Worm (Caenorhabditis elegans) whole organism, L1 larva: Measurements from ENCODE around the gene C16C8.19.
"Not testable (repeated sequence)": the region's sequence is repeated elsewhere in the genome, so short reads cannot be mapped to it uniquely, and the experiment has no call there.

Experiments used
- C04F5.9 ChIP-seq: sonication (generic microtip); optimal IDR thresholded peaks from 2 replicates; lab custom pipeline; 2016; ENCODE audit warnings: missing genetic modification characterization, missing compliant biosample characterization
- C34B4.2 ChIP-seq: sonication (generic microtip); optimal IDR thresholded peaks from 2 replicates; lab custom pipeline; 2017; ENCODE audit warnings: mild to moderate bottlenecking, missing genetic modification characterization, missing compliant biosample characterization
- aha-1 ChIP-seq: fragments of 150-350 bp; optimal IDR thresholded peaks from 2 replicates; lab custom pipeline; 2014; ENCODE audit warnings: missing biosample characterization, missing genetic modification characterization
- alr-1 ChIP-seq: fragments of 200-800 bp; sonication (Bioruptor generic); optimal IDR thresholded peaks from 2 replicates; lab custom pipeline; 2018; ENCODE audit warnings: borderline replicate concordance, mild to moderate bottlenecking, missing genetic modification characterization, missing compliant biosample characterization
- ceh-63 ChIP-seq: fragments of 200-800 bp; sonication (Bioruptor generic); optimal IDR thresholded peaks from 2 replicates; lab custom pipeline; 2018; ENCODE audit warnings: mild to moderate bottlenecking, missing genetic modification characterization, missing compliant biosample characterization
- ceh-8 ChIP-seq: fragments of 200-800 bp; sonication (Bioruptor generic); optimal IDR thresholded peaks from 2 replicates; lab custom pipeline; 2018; ENCODE audit warnings: mild to moderate bottlenecking, missing genetic modification characterization, moderate library complexity, missing compliant biosample characterization
- ceh-88 ChIP-seq: fragments of 200-800 bp; sonication (Bioruptor generic); IDR thresholded peaks from 2 replicates; pipeline ENCODE4 v1.3.6; 2022; ENCODE audit warnings: missing genetic modification characterization, missing compliant biosample characterization
- ceh-90 ChIP-seq: sonication (generic microtip); optimal IDR thresholded peaks from 2 replicates; lab custom pipeline; 2016; ENCODE audit warnings: missing genetic modification characterization, missing compliant biosample characterization
- dsc-1 ChIP-seq: sonication (generic microtip); optimal IDR thresholded peaks from 2 replicates; lab custom pipeline; 2016; ENCODE audit warnings: mild to moderate bottlenecking, missing genetic modification characterization, missing compliant biosample characterization
- efl-1 ChIP-seq, 4 experiments: fragments of 150-350 bp; optimal IDR thresholded peaks in 3 of 4; peaks in 1 of 4; 1 replicate in 1 of 4; 2 replicates in 3 of 4; lab custom pipeline; 2014; ENCODE audit warnings: missing biosample characterization in 2 of 4, missing genetic modification characterization in 2 of 4, missing genetic modification reagents in 2 of 4
- fkh-10 ChIP-seq: sonication (generic microtip); optimal IDR thresholded peaks from 2 replicates; lab custom pipeline; 2017; ENCODE audit warnings: missing biosample characterization, missing genetic modification reagents, missing genetic modification characterization
- fkh-8 ChIP-seq: sonication (generic microtip); optimal IDR thresholded peaks from 2 replicates; lab custom pipeline; 2016; ENCODE audit warnings: mild to moderate bottlenecking, missing genetic modification characterization, missing compliant biosample characterization
- fos-1 ChIP-seq: fragments of 150-350 bp; optimal IDR thresholded peaks from 2 replicates; lab custom pipeline; 2014; ENCODE audit warnings: missing biosample characterization, missing genetic modification characterization
- grh-1 ChIP-seq: fragments of 200-800 bp; sonication (Bioruptor generic); IDR thresholded peaks from 2 replicates; pipeline ENCODE4 v1.3.6; 2022; ENCODE audit warnings: missing genetic modification reagents, missing genetic modification characterization, missing compliant biosample characterization
- hlh-17 ChIP-seq: fragments of 200-800 bp; sonication (Bioruptor generic); optimal IDR thresholded peaks from 2 replicates; lab custom pipeline; 2018; ENCODE audit warnings: missing genetic modification characterization, mild to moderate bottlenecking, missing compliant biosample characterization, moderate library complexity, borderline replicate concordance
- isw-1 ChIP-seq: fragments of 200-800 bp; sonication (Bioruptor generic); IDR thresholded peaks from 2 replicates; pipeline ENCODE4 v1.3.6; 2022; ENCODE audit warnings: missing genetic modification characterization, missing compliant biosample characterization
- lin-35 ChIP-seq, 2 experiments: fragments of 150-350 bp; optimal IDR thresholded peaks; 2 replicates each; lab custom pipeline; 2014; ENCODE audit warnings: missing biosample characterization in 2 of 2, missing genetic modification characterization in 2 of 2, missing genetic modification reagents in 2 of 2
- lsy-2 ChIP-seq, 2 experiments: fragments of 150-350 bp; optimal IDR thresholded peaks; 2 replicates each; lab custom pipeline; 2014; ENCODE audit warnings: missing biosample characterization in 2 of 2, missing genetic modification characterization in 2 of 2
- mab-9 ChIP-seq: fragments of 200-800 bp; sonication (Bioruptor generic); IDR thresholded peaks from 2 replicates; pipeline ENCODE4 v1.3.6; 2022; ENCODE audit warnings: missing genetic modification reagents, missing genetic modification characterization, missing compliant biosample characterization
- mdl-1 ChIP-seq, 2 experiments: fragments of 150-350 bp; optimal IDR thresholded peaks; 2 replicates each; lab custom pipeline; 2014 to 2017; ENCODE audit warnings: missing biosample characterization in 2 of 2, missing genetic modification characterization in 2 of 2, inconsistent platforms in 1 of 2
- mef-2 ChIP-seq: fragments of 150-350 bp; optimal IDR thresholded peaks from 2 replicates; lab custom pipeline; 2014; ENCODE audit warnings: missing biosample characterization, missing genetic modification characterization
- nhr-11 ChIP-seq: fragments of 150-350 bp; optimal IDR thresholded peaks from 2 replicates; lab custom pipeline; 2014; ENCODE audit warnings: missing biosample characterization, missing genetic modification characterization
- nhr-12 ChIP-seq: sonication (generic microtip); optimal IDR thresholded peaks from 2 replicates; lab custom pipeline; 2017; ENCODE audit warnings: missing biosample characterization, missing genetic modification characterization
- nhr-20 ChIP-seq: sonication (generic microtip); optimal IDR thresholded peaks from 2 replicates; lab custom pipeline; 2016; ENCODE audit warnings: mild to moderate bottlenecking, missing genetic modification characterization, missing compliant biosample characterization
- nhr-47 ChIP-seq: sonication (generic microtip); optimal IDR thresholded peaks from 2 replicates; lab custom pipeline; 2016; ENCODE audit warnings: mild to moderate bottlenecking, missing genetic modification characterization, moderate library complexity, missing compliant biosample characterization
- nhr-77 ChIP-seq: fragments of 150-350 bp; optimal IDR thresholded peaks from 2 replicates; lab custom pipeline; 2014; ENCODE audit warnings: missing biosample characterization, missing genetic modification characterization
- nhr-84 ChIP-seq: sonication (generic microtip); optimal IDR thresholded peaks from 2 replicates; lab custom pipeline; 2017; ENCODE audit warnings: missing biosample characterization, missing genetic modification characterization
- nhr-85 ChIP-seq: sonication (generic microtip); peaks from one replicate; lab custom pipeline; 2016; ENCODE audit warnings: missing genetic modification characterization, inconsistent platforms, missing compliant biosample characterization
- nhr-90 ChIP-seq: sonication (generic microtip); optimal IDR thresholded peaks from 2 replicates; lab custom pipeline; 2016; ENCODE audit warnings: mild to moderate bottlenecking, missing genetic modification characterization, missing compliant biosample characterization; ENCODE audit not compliant: poor library complexity
- pag-3 ChIP-seq: sonication (generic microtip); optimal IDR thresholded peaks from 2 replicates; lab custom pipeline; 2017; ENCODE audit warnings: missing genetic modification characterization, mild to moderate bottlenecking, missing compliant biosample characterization, antibody characterized with exemption, borderline replicate concordance; ENCODE audit not compliant: insufficient read depth
- pqm-1 ChIP-seq: sonication (generic microtip); optimal IDR thresholded peaks from 3 replicates; lab custom pipeline; 2017; ENCODE audit warnings: missing biosample characterization, missing genetic modification characterization
- rnt-1 ChIP-seq: sonication (generic microtip); optimal IDR thresholded peaks from 2 replicates; lab custom pipeline; 2016; ENCODE audit warnings: mild to moderate bottlenecking, missing genetic modification characterization, moderate library complexity, missing compliant biosample characterization
- skn-1 ChIP-seq: fragments of 150-350 bp; optimal IDR thresholded peaks from 2 replicates; lab custom pipeline; 2014; ENCODE audit warnings: missing biosample characterization, missing genetic modification characterization
- snu-23 ChIP-seq: sonication (generic microtip); optimal IDR thresholded peaks from 2 replicates; lab custom pipeline; 2016; ENCODE audit warnings: missing genetic modification characterization, missing compliant biosample characterization
- unc-30 ChIP-seq: sonication (generic microtip); optimal IDR thresholded peaks from 2 replicates; lab custom pipeline; 2017; ENCODE audit warnings: missing biosample characterization, missing genetic modification characterization
- unc-62 ChIP-seq: fragments of 150-350 bp; optimal IDR thresholded peaks from 2 replicates; lab custom pipeline; 2014; ENCODE audit warnings: missing biosample characterization, missing genetic modification reagents, missing genetic modification characterization
- unc-98 ChIP-seq: fragments of 200-800 bp; sonication (Bioruptor generic); IDR thresholded peaks from 2 replicates; pipeline ENCODE4 v1.3.6; 2022; ENCODE audit warnings: missing genetic modification characterization, missing compliant biosample characterization
- xbp-1 ChIP-seq: sonication (generic microtip); optimal IDR thresholded peaks from 2 replicates; lab custom pipeline; 2016; ENCODE audit warnings: missing genetic modification characterization, missing compliant biosample characterization
- zag-1 ChIP-seq: fragments of 150-350 bp; optimal IDR thresholded peaks from 2 replicates; lab custom pipeline; 2014; ENCODE audit warnings: missing biosample characterization, missing genetic modification characterization
- ztf-11 ChIP-seq, 2 experiments: sonication (generic microtip); optimal IDR thresholded peaks; 2 replicates each; lab custom pipeline; 2016 to 2017; ENCODE audit warnings: missing genetic modification characterization in 2 of 2, missing biosample characterization in 1 of 2, missing compliant biosample characterization in 1 of 2

C16C8.19 gene

DNA sequence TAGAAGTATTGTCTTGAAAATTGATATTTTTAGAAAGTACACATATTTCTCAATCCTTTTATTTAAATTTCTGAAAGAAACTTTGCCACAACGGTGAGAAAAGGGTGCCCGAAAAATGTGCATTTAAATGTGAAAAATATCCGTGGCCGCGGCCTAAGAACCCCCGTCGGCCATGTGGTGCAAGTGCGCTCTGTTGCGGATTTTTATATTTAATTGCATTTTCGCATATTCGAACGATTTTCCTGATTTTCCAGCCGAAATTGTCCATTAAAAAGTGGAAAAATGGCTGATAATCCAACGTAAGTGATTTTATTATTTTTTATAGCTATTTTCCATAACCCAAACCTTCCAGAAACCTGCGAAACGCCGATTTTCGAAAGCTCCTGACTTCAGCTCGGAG is 23.9 kb downstream of the C16C8.19 start, which contains the start of gene smu-2 (continued):
- TF ChIP-seq nhr-47 (tag; lab: Kevin White, UChicago) (no peak), ceh-88 (GFP tag; lab: Robert Waterston, UW) (no peak)

DNA sequence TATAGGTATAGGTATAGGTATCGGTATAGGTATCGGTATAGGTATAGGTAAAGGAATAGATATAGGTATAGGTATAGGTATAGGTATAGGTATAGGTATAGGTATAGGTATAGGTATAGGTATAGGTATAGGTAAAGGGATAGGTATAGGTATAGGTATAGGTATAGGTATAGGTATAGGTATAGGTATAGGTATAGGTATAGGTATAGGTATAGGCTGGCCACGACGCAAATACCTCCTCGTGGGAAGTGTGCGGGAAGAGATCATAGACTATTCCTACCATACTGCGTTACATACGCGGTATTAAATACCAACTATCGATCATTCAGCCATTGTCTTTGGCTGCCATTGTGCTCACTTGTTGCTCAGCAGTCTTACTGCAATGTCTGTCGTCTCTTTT is 32.5 kb downstream of the C16C8.19 start, which contains the start of gene fbxb-112:
Gene fbxb-112 (plus strand): TSS at position 301 of the 400 bp plus-strand sequence.
- not testable (repeated sequence) for TF ChIP-seq ztf-11 (tag; optimal IDR thresholded peaks at IDR 0.05; lab: Kevin White, UChicago); nhr-11 (tag; lab: Kevin White, UChicago); skn-1 (tag; lab: Kevin White, UChicago)

DNA sequence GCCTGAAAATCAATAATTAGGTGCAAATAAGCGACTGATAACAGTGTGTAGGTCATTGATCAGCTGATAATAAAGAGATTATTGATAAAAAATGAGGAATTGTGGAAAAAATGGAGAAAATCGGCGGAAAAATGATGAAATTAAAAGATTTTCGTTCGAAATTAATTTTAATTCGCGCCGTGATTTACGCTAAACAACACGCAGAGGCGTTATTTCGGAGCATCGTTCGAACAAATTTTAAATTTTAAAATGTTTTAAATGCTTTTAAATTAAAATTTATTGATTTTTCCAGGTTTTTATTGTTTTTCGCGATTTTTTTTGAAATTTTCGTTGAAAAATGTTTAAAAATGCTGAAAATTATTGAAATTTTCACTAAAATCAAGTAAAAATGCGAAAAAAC is 41.1 kb downstream of the C16C8.19 start, which contains the start of gene Y49F6B.9:
Gene Y49F6B.9 (minus strand): TSS at position 2 of the 400 bp plus-strand sequence.
- no peak for TF ChIP-seq fos-1 (tag; lab: Kevin White, UChicago)
- peak in 1 of 2 experiments; percentile 9 for TF ChIP-seq lin-35 (GFP tag; optimal IDR thresholded peaks at IDR 0.05; lab: Kevin White, UChicago)
- TF ChIP-seq dsc-1 (tag; lab: Kevin White, UChicago): no peak
- peak in 1 of 2 experiments; percentile 92 for TF ChIP-seq efl-1 (optimal IDR thresholded peaks at IDR 0.05; lab: Kevin White, UChicago)
- TF ChIP-seq efl-1 (GFP tag; optimal IDR thresholded peaks at IDR 0.05 in 1 of 2; lab: Kevin White, UChicago): no peak

- TF ChIP-seq ceh-8 (GFP tag; lab: Kevin White, UChicago) (no peak), nhr-85 (tag; lab: Kevin White, UChicago) (peak; percentile 19)
These were observed 42.1 kb downstream of the C16C8.19 start for ce11 chrII:3500373-3500772.

DNA sequence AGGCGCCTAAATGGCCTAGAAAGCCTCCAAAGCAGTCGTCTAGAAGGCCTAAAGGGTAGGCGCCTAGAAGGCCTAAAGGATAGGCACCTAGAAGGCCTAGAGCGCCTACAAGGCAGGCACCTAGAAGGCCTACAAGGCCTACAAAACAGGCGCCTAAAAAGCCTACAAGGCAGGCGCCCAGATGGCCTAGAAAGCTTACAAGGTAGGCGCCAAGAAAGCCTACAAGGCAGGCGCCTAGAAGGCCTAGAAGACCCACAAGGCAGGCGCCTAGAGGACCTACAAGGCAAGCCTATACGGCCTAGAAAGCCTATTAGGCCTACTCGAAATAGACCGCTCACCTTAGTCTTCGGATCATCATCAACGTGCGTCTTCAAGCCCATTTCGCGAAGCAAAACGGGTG is 43.7 kb downstream of the C16C8.19 start:
- TF ChIP-seq unc-62: no peak
- no peak for TF ChIP-seq isw-1 (GFP tag; lab: Robert Waterston, UW)
- TF ChIP-seq rnt-1 (tag; lab: Kevin White, UChicago): no peak
- no peak for TF ChIP-seq unc-30
- no peak for TF ChIP-seq fkh-10 (GFP tag; lab: Kevin White, UChicago)
- no peak for TF ChIP-seq C04F5.9 (tag; lab: Kevin White, UChicago)
- no peak for TF ChIP-seq hlh-17 (GFP tag; lab: Kevin White, UChicago)
- TF ChIP-seq ceh-63: no peak
- no peak for TF ChIP-seq nhr-90 (tag; lab: Kevin White, UChicago)
- no peak for TF ChIP-seq pag-3
- TF ChIP-seq nhr-12: no peak

DNA sequence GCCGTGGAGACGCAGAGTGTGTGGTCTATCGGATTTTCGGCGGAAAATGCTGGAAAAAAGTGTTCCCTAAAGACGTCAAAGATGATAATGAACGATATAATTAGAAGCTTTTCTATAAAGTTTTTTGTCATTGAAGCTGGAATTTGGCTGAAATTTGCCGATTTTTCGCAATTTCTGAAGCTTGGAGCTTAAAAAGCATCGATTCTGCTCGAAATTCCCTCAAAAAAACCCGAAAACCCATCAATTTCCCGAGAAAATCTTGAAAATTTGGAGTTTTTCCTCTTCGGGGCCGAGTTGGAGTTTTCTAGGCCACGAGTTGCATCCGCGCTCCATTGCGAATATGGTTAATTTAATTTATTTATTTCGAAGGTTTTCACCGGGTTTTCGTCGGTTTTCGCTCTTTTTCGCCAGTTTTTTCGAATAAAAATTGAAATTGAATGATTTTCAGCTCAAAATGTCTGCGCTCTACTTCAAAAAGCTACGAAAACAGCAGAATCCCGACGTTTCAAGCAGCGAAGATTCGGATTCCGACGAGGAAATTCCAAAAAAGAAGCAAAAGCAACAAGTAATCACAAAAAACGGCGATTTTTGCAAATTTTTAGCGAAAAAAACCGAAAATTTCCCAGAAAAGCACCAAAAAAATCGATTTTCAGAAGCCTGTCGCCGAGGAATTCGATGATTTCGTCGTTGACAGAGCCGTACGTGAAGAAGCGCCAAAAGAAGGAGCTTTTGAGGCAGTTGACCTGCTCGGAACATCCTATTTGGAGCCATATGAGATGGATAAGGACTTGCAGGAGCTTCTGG is 44.4 kb downstream of the C16C8.19 start, which contains the start of the genes col-71 and Y49F6B.2:
Gene col-71 (minus strand): TSS at position 51 of the 804 bp plus-strand sequence.
Gene Y49F6B.2 (plus strand): TSS at position 449 of the 804 bp plus-strand sequence.
- peak; percentile 80 for TF ChIP-seq unc-98 (GFP tag; lab: Robert Waterston, UW)
- peak; percentile 87 for TF ChIP-seq xbp-1
- peak; percentile 86 for TF ChIP-seq snu-23 (GFP tag; lab: Kevin White, UChicago)
- TF ChIP-seq nhr-20 (tag; lab: Kevin White, UChicago): peak; percentile 76
- TF ChIP-seq fkh-8 (tag; lab: Kevin White, UChicago): peak; percentile 86
- peak; percentile 91 for TF ChIP-seq ceh-90 (tag; lab: Kevin White, UChicago)
- TF ChIP-seq nhr-84: no peak
- no peak for TF ChIP-seq aha-1 (tag; lab: Kevin White, UChicago)
- peak; percentile 84 to 85 for TF ChIP-seq lsy-2 (tag; optimal IDR thresholded peaks at IDR 0.05; lab: Kevin White, UChicago)
- no peak for TF ChIP-seq unc-62
- TF ChIP-seq mab-9 (GFP tag; lab: Robert Waterston, UW): peak; percentile 86
- peak; percentile 64 for TF ChIP-seq fos-1 (tag; lab: Kevin White, UChicago)
- TF ChIP-seq alr-1 (tag; lab: Kevin White, UChicago): no peak
- no peak for TF ChIP-seq pqm-1 (tag; lab: Kevin White, UChicago)
- peak; percentile 57 for TF ChIP-seq grh-1 (GFP tag; lab: Robert Waterston, UW)
- TF ChIP-seq mdl-1 (tag; optimal IDR thresholded peaks at IDR 0.05; lab: Kevin White, UChicago): peak in 1 of 2 experiments; percentile 53
- TF ChIP-seq ceh-8 (GFP tag; lab: Kevin White, UChicago): peak; percentile 96
- TF ChIP-seq C34B4.2 (tag; lab: Kevin White, UChicago): no peak
- peak; percentile 41; the same call in 1 of the 2 replicates for TF ChIP-seq ceh-88 (GFP tag; lab: Robert Waterston, UW)
- peak in 1 of 2 experiments; percentile 90 for TF ChIP-seq ztf-11 (tag; optimal IDR thresholded peaks at IDR 0.05; lab: Kevin White, UChicago)
- TF ChIP-seq nhr-77: peak; percentile 11
- no peak for TF ChIP-seq zag-1 (tag; lab: Kevin White, UChicago)
- no peak for TF ChIP-seq mef-2 (tag; lab: Kevin White, UChicago)
- TF ChIP-seq skn-1 (tag; lab: Kevin White, UChicago): peak; percentile 65
